Fruit fly (Drosophila melanogaster) Kc167 (cell line): Measurements from ENCODE around the gene Ask1.

ENCODE experiments used
- h ChIP-seq: fragments of >200 bp; optimal IDR thresholded peaks from 3 replicates; lab custom pipeline; 2018; ENCODE audit warnings: missing external identifiers
- insv ChIP-seq: fragments of >200 bp; optimal IDR thresholded peaks from 3 replicates; lab custom pipeline; 2018; ENCODE audit warnings: missing external identifiers
- psq ChIP-seq: fragments of >200 bp; optimal IDR thresholded peaks from 2 replicates; lab custom pipeline; 2017; ENCODE audit warnings: missing external identifiers
- ttk ChIP-seq: sonication (Bioruptor generic); optimal IDR thresholded peaks from 2 replicates; lab custom pipeline; 2017; ENCODE audit warnings: missing external identifiers

- TF ChIP-seq ttk (no peak), insv (lab: Kevin White, UChicago) (no peak), h (lab: Kevin White, UChicago) (no peak), psq (lab: Kevin White, UChicago) (no peak)
Observed at dm6 chr3R:19875118-19875887, 4.2 kb upstream of the Ask1 start, which contains the start of gene Mrp5.
